Worm (Caenorhabditis elegans) whole organism, L4 larva: ENCODE data around the gene C18A3.11.

Experiments
- F10B5.3 ChIP-seq: sonication (generic microtip); optimal IDR thresholded peaks from 2 replicates; lab custom pipeline; 2016; ENCODE audit warnings: mild to moderate bottlenecking, missing genetic modification characterization, missing compliant biosample characterization
- F26F4.8 ChIP-seq: fragments of 200-800 bp; sonication (Bioruptor generic); conservative IDR thresholded peaks from 2 replicates; pipeline ENCODE4 v1.3.6; 2022; ENCODE audit warnings: missing genetic modification characterization, missing compliant biosample characterization
- F49E8.2 ChIP-seq: sonication (generic microtip); optimal IDR thresholded peaks from 2 replicates; lab custom pipeline; 2016; ENCODE audit warnings: missing compliant biosample characterization, mild to moderate bottlenecking, missing genetic modification characterization, borderline replicate concordance
- Y105C5A.15 ChIP-seq: fragments of 200-800 bp; sonication (Bioruptor generic); IDR thresholded peaks from 2 replicates; pipeline ENCODE4 v1.3.6; 2022; ENCODE audit warnings: missing genetic modification characterization, missing compliant biosample characterization
- ZK337.2 ChIP-seq: fragments of 200-800 bp; sonication (Bioruptor generic); IDR thresholded peaks from 2 replicates; pipeline ENCODE4 v1.3.6; 2022; ENCODE audit warnings: missing genetic modification reagents, missing genetic modification characterization, missing compliant biosample characterization
- aha-1 ChIP-seq: fragments of 150-350 bp; peaks from one replicate; lab custom pipeline; 2014; ENCODE audit warnings: missing biosample characterization, missing genetic modification characterization
- attf-4 ChIP-seq: sonication (generic microtip); optimal IDR thresholded peaks from 3 replicates; lab custom pipeline; 2017; ENCODE audit warnings: missing biosample characterization, missing genetic modification characterization
- ceh-20 ChIP-seq: fragments of 200-800 bp; sonication (Bioruptor generic); IDR thresholded peaks from 2 replicates; pipeline ENCODE4 v1.3.6; 2022; ENCODE audit warnings: missing genetic modification reagents, missing genetic modification characterization, missing compliant biosample characterization
- ceh-32 ChIP-seq: sonication (generic microtip); optimal IDR thresholded peaks from 2 replicates; lab custom pipeline; 2016; ENCODE audit warnings: mild to moderate bottlenecking, missing genetic modification characterization, missing compliant biosample characterization; ENCODE audit not compliant: poor library complexity
- ceh-82 ChIP-seq: sonication (generic microtip); optimal IDR thresholded peaks from 2 replicates; lab custom pipeline; 2017; ENCODE audit warnings: missing biosample characterization, missing genetic modification characterization
- ctbp-1 ChIP-seq: fragments of 200-800 bp; sonication (Bioruptor generic); IDR thresholded peaks from 2 replicates; pipeline ENCODE4 v1.3.6; 2022; ENCODE audit warnings: missing genetic modification reagents, missing genetic modification characterization, missing compliant biosample characterization
- daf-16 ChIP-seq, 3 experiments: sonication (generic microtip); optimal IDR thresholded peaks; 2 replicates each; lab custom pipeline; 2016 to 2017; ENCODE audit warnings: missing genetic modification characterization in 3 of 3, missing genetic modification reagents in 3 of 3, mild to moderate bottlenecking in 2 of 3, missing compliant biosample characterization in 2 of 3, missing biosample characterization in 1 of 3, moderate library complexity in 1 of 3
- dmd-8 ChIP-seq: fragments of 200-800 bp; sonication (Bioruptor generic); IDR thresholded peaks from 2 replicates; pipeline ENCODE4 v1.3.6; 2022; ENCODE audit warnings: missing genetic modification characterization, missing compliant biosample characterization
- dmd-9 ChIP-seq: fragments of 200-800 bp; sonication (Bioruptor generic); IDR thresholded peaks from 2 replicates; pipeline ENCODE4 v1.3.6; 2022; ENCODE audit warnings: missing genetic modification reagents, missing genetic modification characterization, missing compliant biosample characterization
- dpl-1 ChIP-seq: fragments of 150-350 bp; optimal IDR thresholded peaks from 2 replicates; lab custom pipeline; 2014; ENCODE audit warnings: missing biosample characterization, missing genetic modification reagents, missing genetic modification characterization
- duxl-1 ChIP-seq: sonication (generic microtip); optimal IDR thresholded peaks from 2 replicates; lab custom pipeline; 2016; ENCODE audit warnings: mild to moderate bottlenecking, missing genetic modification characterization, moderate library complexity, missing compliant biosample characterization; ENCODE audit not compliant: poor library complexity
- egl-43 ChIP-seq: fragments of 200-800 bp; sonication (Bioruptor generic); IDR thresholded peaks from 2 replicates; pipeline ENCODE4 v1.3.6; 2022; ENCODE audit warnings: missing genetic modification reagents, missing genetic modification characterization, missing compliant biosample characterization
- fos-1 ChIP-seq: fragments of 150-350 bp; optimal IDR thresholded peaks from 2 replicates; lab custom pipeline; 2014; ENCODE audit warnings: missing biosample characterization, missing genetic modification characterization
- gei-8 ChIP-seq: fragments of 200-800 bp; sonication (Bioruptor generic); optimal IDR thresholded peaks from 2 replicates; lab custom pipeline; 2018; ENCODE audit warnings: mild to moderate bottlenecking, missing genetic modification characterization, missing compliant biosample characterization
- hif-1 ChIP-seq, 2 experiments: sonication (generic microtip); optimal IDR thresholded peaks; 2 replicates each; lab custom pipeline; 2016 to 2017; ENCODE audit warnings: missing compliant biosample characterization in 2 of 2, missing genetic modification characterization in 2 of 2, missing genetic modification reagents in 2 of 2, missing genotype in 2 of 2, mild to moderate bottlenecking in 1 of 2
- hlh-11 ChIP-seq: fragments of 200-800 bp; sonication (Bioruptor generic); optimal IDR thresholded peaks from 2 replicates; lab custom pipeline; 2018; ENCODE audit warnings: mild to moderate bottlenecking, missing genetic modification characterization, missing compliant biosample characterization
- hlh-30 ChIP-seq: sonication (generic microtip); optimal IDR thresholded peaks from 2 replicates; lab custom pipeline; 2017; ENCODE audit warnings: antibody characterized with exemption, mild to moderate bottlenecking, missing genetic modification characterization, missing compliant biosample characterization; ENCODE audit not compliant: insufficient read depth
- hmg-1.1 ChIP-seq: fragments of 200-800 bp; sonication (Bioruptor generic); IDR thresholded peaks from 2 replicates; pipeline ENCODE4 v1.3.6; 2022; ENCODE audit warnings: missing genetic modification reagents, missing genetic modification characterization, missing compliant biosample characterization
- lin-1 ChIP-seq: fragments of 200-800 bp; sonication (Bioruptor generic); IDR thresholded peaks from 2 replicates; pipeline ENCODE4 v1.3.6; 2022; ENCODE audit warnings: missing genetic modification reagents, missing genetic modification characterization, missing compliant biosample characterization
- lin-13 ChIP-seq: fragments of 150-350 bp; optimal IDR thresholded peaks from 2 replicates; lab custom pipeline; 2014; ENCODE audit warnings: missing biosample characterization, missing genetic modification reagents, missing genetic modification characterization
- lin-15B ChIP-seq: fragments of 150-350 bp; sonication (generic microtip); optimal IDR thresholded peaks from 3 replicates; lab custom pipeline; 2014; ENCODE audit warnings: missing biosample characterization, missing genetic modification characterization
- lin-39 ChIP-seq: fragments of 150-350 bp; optimal IDR thresholded peaks from 2 replicates; lab custom pipeline; 2014; ENCODE audit warnings: missing biosample characterization, missing genetic modification reagents, missing genetic modification characterization
- madf-5 ChIP-seq, 2 experiments: fragments of 200-800 bp; sonication (Bioruptor generic); IDR thresholded peaks; 2 replicates each; pipeline ENCODE4 v1.3.6; 2022; ENCODE audit warnings: missing compliant biosample characterization in 2 of 2, missing genetic modification characterization in 2 of 2
- madf-9 ChIP-seq: fragments of 200-800 bp; sonication (Bioruptor generic); conservative IDR thresholded peaks from 2 replicates; pipeline ENCODE4 v1.3.6; 2022; ENCODE audit warnings: missing genetic modification reagents, missing genetic modification characterization, missing compliant biosample characterization
- mdl-1 ChIP-seq, 2 experiments: fragments of 150-350 bp in 1 of 2; sonication (generic microtip) in 1 of 2; optimal IDR thresholded peaks; 2 replicates each; lab custom pipeline; 2014 to 2017; ENCODE audit warnings: missing biosample characterization in 2 of 2, missing genetic modification characterization in 2 of 2
- mep-1 ChIP-seq: fragments of 150-350 bp; sonication (generic microtip); optimal IDR thresholded peaks from 3 replicates; lab custom pipeline; 2014; ENCODE audit warnings: missing biosample characterization, missing genetic modification characterization
- mes-2 ChIP-seq: sonication (generic microtip); optimal IDR thresholded peaks from 2 replicates; lab custom pipeline; 2016; ENCODE audit warnings: missing genotype, mild to moderate bottlenecking, missing genetic modification characterization, missing compliant biosample characterization; ENCODE audit not compliant: poor library complexity, severe bottlenecking
- nhr-237 ChIP-seq: sonication (generic microtip); optimal IDR thresholded peaks from 2 replicates; lab custom pipeline; 2017; ENCODE audit warnings: missing biosample characterization, missing genetic modification characterization
- nhr-41 ChIP-seq: fragments of 200-800 bp; sonication (Bioruptor generic); IDR thresholded peaks from 2 replicates; pipeline ENCODE4 v1.3.6; 2022; ENCODE audit warnings: missing genetic modification reagents, missing genetic modification characterization, missing compliant biosample characterization
- nhr-42 ChIP-seq: fragments of 200-800 bp; sonication (Bioruptor generic); IDR thresholded peaks from 2 replicates; pipeline ENCODE4 v1.3.6; 2022; ENCODE audit warnings: missing genetic modification characterization, missing compliant biosample characterization
- nhr-76 ChIP-seq: fragments of 150-350 bp; optimal IDR thresholded peaks from 2 replicates; lab custom pipeline; 2014; ENCODE audit warnings: missing biosample characterization, missing genetic modification characterization
- nhr-77 ChIP-seq: fragments of 150-350 bp; optimal IDR thresholded peaks from 2 replicates; lab custom pipeline; 2014; ENCODE audit warnings: missing biosample characterization, missing genetic modification characterization
- php-3 ChIP-seq: fragments of 200-800 bp; sonication (Bioruptor generic); IDR thresholded peaks from 2 replicates; pipeline ENCODE4 v1.3.6; 2022; ENCODE audit warnings: missing genetic modification reagents, missing genetic modification characterization, missing compliant biosample characterization
- rbr-2 ChIP-seq: sonication (generic microtip); optimal IDR thresholded peaks from 2 replicates; lab custom pipeline; 2016; ENCODE audit warnings: missing genotype, missing genetic modification characterization, missing compliant biosample characterization
- saeg-2 ChIP-seq: fragments of 200-800 bp; sonication (Bioruptor generic); IDR thresholded peaks from 2 replicates; pipeline ENCODE4 v1.3.6; 2022; ENCODE audit warnings: missing genetic modification reagents, missing genetic modification characterization, missing compliant biosample characterization
- sdz-12 ChIP-seq: fragments of 200-800 bp; sonication (Bioruptor generic); optimal IDR thresholded peaks from 2 replicates; lab custom pipeline; 2018; ENCODE audit warnings: mild to moderate bottlenecking, missing genetic modification characterization, missing compliant biosample characterization
- skn-1 ChIP-seq: fragments of 150-350 bp; optimal IDR thresholded peaks from 2 replicates; lab custom pipeline; 2014; ENCODE audit warnings: missing biosample characterization, missing genetic modification characterization
- snpc-4 ChIP-seq: fragments of 150-350 bp; optimal IDR thresholded peaks from 2 replicates; lab custom pipeline; 2014; ENCODE audit warnings: missing biosample characterization, missing genetic modification characterization
- spr-1 ChIP-seq: sonication (generic microtip); optimal IDR thresholded peaks from 2 replicates; lab custom pipeline; 2016; ENCODE audit warnings: mild to moderate bottlenecking, missing genetic modification characterization, missing compliant biosample characterization
- spr-3 ChIP-seq: fragments of 200-800 bp; sonication (Bioruptor generic); optimal IDR thresholded peaks from 2 replicates; lab custom pipeline; 2018; ENCODE audit warnings: mild to moderate bottlenecking, missing genetic modification characterization, missing compliant biosample characterization
- tag-97 ChIP-seq: fragments of 200-800 bp; sonication (Bioruptor generic); IDR thresholded peaks from 2 replicates; pipeline ENCODE4 v1.3.6; 2022; ENCODE audit warnings: missing genetic modification characterization, missing compliant biosample characterization
- tra-1 ChIP-seq: fragments of 200-800 bp; sonication (Bioruptor generic); IDR thresholded peaks from 2 replicates; pipeline ENCODE4 v1.3.6; 2022; ENCODE audit warnings: missing genetic modification reagents, missing genetic modification characterization, missing compliant biosample characterization
- unc-130 ChIP-seq: sonication (generic microtip); optimal IDR thresholded peaks from 2 replicates; lab custom pipeline; 2016; ENCODE audit warnings: missing genetic modification reagents, missing genetic modification characterization, missing compliant biosample characterization
- zfp-2 ChIP-seq: sonication (generic microtip); optimal IDR thresholded peaks from 2 replicates; lab custom pipeline; 2016; ENCODE audit warnings: mild to moderate bottlenecking, missing genetic modification characterization, missing compliant biosample characterization
- zfp-3 ChIP-seq: fragments of 200-800 bp; sonication (Bioruptor generic); conservative IDR thresholded peaks from 2 replicates; pipeline ENCODE4 v1.3.6; 2022; ENCODE audit warnings: missing genetic modification reagents, missing genetic modification characterization, missing compliant biosample characterization
- zip-11 ChIP-seq: fragments of 200-800 bp; sonication (Bioruptor generic); IDR thresholded peaks from 2 replicates; pipeline ENCODE4 v1.3.6; 2022; ENCODE audit warnings: missing genetic modification characterization, missing compliant biosample characterization

The C18A3.11 gene

ce11 chrII:5701485-5701884, 29.3 kb upstream of the C18A3.11 start (continued):
- no peak for TF ChIP-seq Y105C5A.15
- no peak for TF ChIP-seq nhr-41 (GFP tag; lab: Robert Waterston, UW)
- no peak for TF ChIP-seq lin-39 (tag; lab: Kevin White, UChicago)
- peak; percentile 30 for TF ChIP-seq spr-3 (GFP tag; lab: Kevin White, UChicago)
- no peak for TF ChIP-seq madf-5 (GFP tag; IDR thresholded peaks at IDR 0.05; lab: Robert Waterston, UW)
- peak; percentile 21 for TF ChIP-seq F49E8.2 (tag; lab: Kevin White, UChicago)
- TF ChIP-seq tra-1 (GFP tag; lab: Robert Waterston, UW): no peak
- no peak for TF ChIP-seq tag-97
- TF ChIP-seq hif-1 (tag; optimal IDR thresholded peaks at IDR 0.05; lab: Kevin White, UChicago): no peak
- no peak for TF ChIP-seq ceh-82
- no peak for TF ChIP-seq nhr-42 (GFP tag; lab: Robert Waterston, UW)
- TF ChIP-seq nhr-237 (tag; lab: Kevin White, UChicago): no peak
- no peak for TF ChIP-seq zip-11 (GFP tag; lab: Robert Waterston, UW)
- TF ChIP-seq attf-4 (tag; lab: Kevin White, UChicago): no peak
- TF ChIP-seq hlh-30 (tag; lab: Kevin White, UChicago): peak; percentile 86
- no peak for TF ChIP-seq lin-13
- no peak for TF ChIP-seq sdz-12 (GFP tag; lab: Kevin White, UChicago)
- TF ChIP-seq gei-8 (GFP tag; lab: Kevin White, UChicago): no peak
- TF ChIP-seq snpc-4: peak; percentile 94
- peak; percentile 31 for TF ChIP-seq dpl-1
- TF ChIP-seq mdl-1 (tag; optimal IDR thresholded peaks at IDR 0.05; lab: Kevin White, UChicago): peak; percentile 59 to 75
- TF ChIP-seq lin-1: 0 out of 2 replicates have a peak, but pooled peaks have one; percentile 16
- peak; percentile 76 for TF ChIP-seq duxl-1 (tag; lab: Kevin White, UChicago)
- TF ChIP-seq nhr-77 (tag; lab: Kevin White, UChicago): no peak
- TF ChIP-seq hmg-1.1: peak; percentile 44; the same call in 1 of the 2 replicates
- no peak for TF ChIP-seq egl-43
- TF ChIP-seq F26F4.8 (GFP tag; lab: Robert Waterston, UW): no peak
- no peak for TF ChIP-seq dmd-9 (GFP tag; lab: Robert Waterston, UW)
- no peak for TF ChIP-seq madf-9 (GFP tag; lab: Robert Waterston, UW)
- TF ChIP-seq nhr-76 (tag; lab: Kevin White, UChicago): no peak
- peak; percentile 45; the same call in 1 of the 2 replicates for TF ChIP-seq php-3 (GFP tag; lab: Robert Waterston, UW)
- TF ChIP-seq F10B5.3 (tag; lab: Kevin White, UChicago): no peak
- peak; percentile 19 for TF ChIP-seq lin-15B (tag; lab: Kevin White, UChicago)
- TF ChIP-seq rbr-2: peak; percentile 59
- TF ChIP-seq fos-1 (tag; lab: Kevin White, UChicago): no peak
- no peak for TF ChIP-seq ZK337.2
- peak; percentile 64 for TF ChIP-seq hlh-11 (tag; lab: Kevin White, UChicago)
- peak; percentile 21 for TF ChIP-seq spr-1 (tag; lab: Kevin White, UChicago)
- peak; percentile 77 for TF ChIP-seq mes-2
- TF ChIP-seq daf-16 (GFP tag; optimal IDR thresholded peaks at IDR 0.05; lab: Kevin White, UChicago): no peak
- TF ChIP-seq daf-16 (tag; optimal IDR thresholded peaks at IDR 0.05; lab: Kevin White, UChicago): peak; percentile 60
- 0 out of 2 replicates have a peak, but pooled peaks have one; percentile 53 for TF ChIP-seq ctbp-1 (GFP tag; lab: Robert Waterston, UW)
- TF ChIP-seq skn-1 (tag; lab: Kevin White, UChicago): no peak
- peak; percentile 26 for TF ChIP-seq aha-1
- no peak for TF ChIP-seq unc-130 (GFP tag; lab: Kevin White, UChicago)
- no peak for TF ChIP-seq zfp-3
- no peak for TF ChIP-seq dmd-8 (GFP tag; lab: Robert Waterston, UW)
- TF ChIP-seq zfp-2: no peak
- TF ChIP-seq saeg-2: no peak
- no peak for TF ChIP-seq ceh-32 (tag; lab: Kevin White, UChicago)
- no peak for TF ChIP-seq ceh-20
- peak; percentile 56 for TF ChIP-seq mep-1
